Fruit fly (Drosophila melanogaster) whole organism, pupa: Measurements from ENCODE around the gene CG7406.

Experiments used
- CG10348 ChIP-seq: fragments of 200-800 bp; sonication (Bioruptor generic); IDR thresholded peaks from 2 replicates; pipeline ENCODE4 v1.3.6; 2022; ENCODE audit warnings: missing biosample characterization, missing genetic modification characterization
- CG12605 ChIP-seq: fragments of 200-800 bp; sonication (Bioruptor generic); IDR thresholded peaks from 2 replicates; pipeline ENCODE4 v1.3.6; 2022; ENCODE audit warnings: missing biosample characterization, missing genetic modification characterization
- CG13204 ChIP-seq: fragments of 200-800 bp; sonication (Bioruptor generic); optimal IDR thresholded peaks from 2 replicates; lab custom pipeline; 2018; ENCODE audit warnings: missing biosample characterization, mild to moderate bottlenecking, missing genetic modification characterization, moderate library complexity
- CG14655 ChIP-seq: fragments of 200-800 bp; sonication (Bioruptor generic); optimal IDR thresholded peaks from 3 replicates; lab custom pipeline; 2017; ENCODE audit warnings: mild to moderate bottlenecking, missing biosample characterization, missing genetic modification reagents, missing genetic modification characterization
- CG15710 ChIP-seq: fragments of 200-800 bp; sonication (Bioruptor generic); optimal IDR thresholded peaks from 2 replicates; lab custom pipeline; 2018; ENCODE audit warnings: missing biosample characterization, mild to moderate bottlenecking, missing genetic modification characterization, moderate library complexity
- CG17806 ChIP-seq: fragments of 200-800 bp; sonication (Bioruptor generic); optimal IDR thresholded peaks from 2 replicates; lab custom pipeline; 2018; ENCODE audit warnings: missing biosample characterization, mild to moderate bottlenecking, missing genetic modification characterization, moderate library complexity
- CG32121 ChIP-seq: fragments of 200-800 bp; sonication (Bioruptor generic); IDR thresholded peaks from 2 replicates; pipeline ENCODE4 v1.3.6; 2022; ENCODE audit warnings: missing biosample characterization, missing genetic modification characterization
- CG4496 ChIP-seq: fragments of 200-800 bp; sonication (Bioruptor generic); IDR thresholded peaks from 3 replicates; pipeline ENCODE4 v1.3.6; 2022; ENCODE audit warnings: missing biosample characterization, missing genetic modification characterization
- CG8159 ChIP-seq: fragments of 200-800 bp; sonication (Bioruptor generic); optimal IDR thresholded peaks from 3 replicates; lab custom pipeline; 2018; ENCODE audit warnings: missing biosample characterization, mild to moderate bottlenecking, missing genetic modification characterization, moderate library complexity
- CG8301 ChIP-seq: fragments of 200-800 bp; sonication (Bioruptor generic); optimal IDR thresholded peaks from 2 replicates; lab custom pipeline; 2018; ENCODE audit warnings: missing biosample characterization, mild to moderate bottlenecking, missing genetic modification characterization
- CG9948 ChIP-seq: fragments of 200-800 bp; sonication (Bioruptor generic); optimal IDR thresholded peaks from 2 replicates; lab custom pipeline; 2018; ENCODE audit warnings: missing biosample characterization, mild to moderate bottlenecking, missing genetic modification characterization, moderate library complexity
- D1 ChIP-seq: fragments of 200-800 bp; sonication (Bioruptor generic); optimal IDR thresholded peaks from 2 replicates; lab custom pipeline; 2018; ENCODE audit warnings: missing biosample characterization, mild to moderate bottlenecking, missing genetic modification characterization, moderate library complexity
- EcR ChIP-seq: fragments of 200-800 bp; sonication (Bioruptor generic); optimal IDR thresholded peaks from 3 replicates; lab custom pipeline; 2019; ENCODE audit warnings: missing biosample characterization, missing genetic modification characterization, mild to moderate bottlenecking, moderate library complexity, missing genetic modification reagents
- Ets98B ChIP-seq: fragments of 200-800 bp; sonication (Bioruptor generic); IDR thresholded peaks from 2 replicates; pipeline ENCODE4 v1.3.6; 2022; ENCODE audit warnings: missing biosample characterization, missing genetic modification characterization
- Pif1A ChIP-seq: fragments of 200-800 bp; sonication (Bioruptor generic); optimal IDR thresholded peaks from 3 replicates; lab custom pipeline; 2016; ENCODE audit warnings: missing biosample characterization, missing genetic modification characterization
- Pif1B ChIP-seq: fragments of 200-800 bp; sonication (Bioruptor generic); optimal IDR thresholded peaks from 3 replicates; lab custom pipeline; 2016; ENCODE audit warnings: missing biosample characterization, missing genetic modification characterization
- Snoo ChIP-seq: fragments of 200-800 bp; sonication (Bioruptor generic); optimal IDR thresholded peaks from 3 replicates; lab custom pipeline; 2017; ENCODE audit warnings: missing biosample characterization, mild to moderate bottlenecking, missing genetic modification characterization, inconsistent platforms
- fd96Ca ChIP-seq: fragments of 200-800 bp; sonication (Bioruptor generic); IDR thresholded peaks from 3 replicates; pipeline ENCODE4 v1.3.6; 2022; ENCODE audit warnings: missing biosample characterization, missing genetic modification characterization
- gl ChIP-seq: fragments of 200-800 bp; sonication (Bioruptor generic); optimal IDR thresholded peaks from 2 replicates; lab custom pipeline; 2018; ENCODE audit warnings: missing biosample characterization, mild to moderate bottlenecking, missing genetic modification characterization
- rn ChIP-seq: fragments of 200-800 bp; sonication (Bioruptor generic); IDR thresholded peaks from 2 replicates; pipeline ENCODE4 v1.3.6; 2022; ENCODE audit warnings: missing biosample characterization, missing genetic modification characterization

The CG7406 gene

DNA sequence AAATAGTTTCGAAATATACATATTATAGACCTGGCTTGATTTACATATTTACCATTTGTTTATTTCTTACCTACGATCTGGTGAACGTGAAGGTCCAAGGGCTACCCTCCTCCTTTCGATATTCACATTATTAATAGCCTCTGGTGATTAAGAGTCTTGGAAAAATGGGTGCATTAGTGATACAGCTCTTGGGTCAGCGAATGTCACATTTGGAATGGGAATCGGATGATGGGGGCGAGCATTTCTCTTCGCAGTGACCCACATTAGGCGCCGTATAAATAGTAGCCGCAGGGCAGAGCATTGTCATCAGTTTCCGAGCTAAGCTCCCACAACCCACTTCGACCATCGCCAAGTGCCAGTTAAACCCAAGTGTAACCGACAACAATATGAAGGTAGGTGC is at the start of gene CG7406:
TSS of gene CG7406 (plus strand) at position 301 of the 400 bp plus-strand sequence.
- TF ChIP-seq Pif1A (no peak), CG8301 (tag; lab: Kevin White, UChicago) (no peak), CG9948 (tag; lab: Kevin White, UChicago) (no peak), EcR (GFP tag; lab: Kevin White, UChicago) (no peak), rn (GFP tag; lab: Robert Waterston, UW) (no peak), CG15710 (tag; lab: Kevin White, UChicago) (no peak), Pif1B (no peak), gl (tag; lab: Kevin White, UChicago) (no peak), D1 (tag; lab: Kevin White, UChicago) (no peak), CG12605 (GFP tag; lab: Robert Waterston, UW) (no peak), CG8159 (tag; lab: Kevin White, UChicago) (no peak)

DNA sequence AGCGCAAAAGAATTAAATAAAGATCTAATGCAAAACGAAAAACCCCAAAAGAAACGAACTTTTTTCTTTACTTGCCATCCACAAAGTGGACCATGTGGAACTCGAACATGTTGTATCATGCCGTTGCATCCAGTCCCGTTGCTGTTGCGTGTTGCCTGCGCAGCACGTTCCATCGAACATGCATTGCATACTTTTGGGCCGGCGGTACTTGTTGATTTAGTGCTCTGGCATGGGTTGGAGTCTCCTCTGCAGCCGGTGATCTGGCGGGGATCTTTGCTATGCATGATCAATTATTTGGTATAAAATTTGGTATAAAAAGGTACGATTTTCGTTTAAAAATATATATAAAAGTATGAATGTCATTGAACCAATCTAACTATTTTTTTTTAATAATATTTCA is 48.9 kb upstream of the CG7406 start:
- no peak for TF ChIP-seq fd96Ca (GFP tag; lab: Robert Waterston, UW)
- TF ChIP-seq, all 21 proteins: peak for 0

DNA sequence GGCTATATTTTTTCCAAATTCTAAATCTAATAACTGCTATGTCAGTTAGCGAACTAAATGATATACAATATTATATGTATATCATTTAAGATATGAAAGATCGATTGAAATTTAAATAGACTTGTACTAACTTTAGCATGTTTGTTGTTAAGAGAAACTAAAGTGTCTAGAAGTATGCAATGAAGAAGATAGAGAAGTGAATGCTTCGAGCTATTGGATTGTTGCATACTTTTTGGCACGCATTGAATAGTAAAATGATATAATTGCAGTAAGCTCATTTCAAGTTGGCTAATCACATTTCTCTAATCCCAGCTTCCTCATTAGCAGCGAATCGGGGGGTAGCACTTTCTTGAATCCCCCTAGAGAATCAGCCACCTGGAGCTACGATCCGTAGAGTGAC is 43.8 kb upstream of the CG7406 start:
- no peak for TF ChIP-seq CG13204 (GFP tag; lab: Kevin White, UChicago)
- no peak for TF ChIP-seq CG17806 (tag; lab: Kevin White, UChicago)
- no peak for TF ChIP-seq CG10348 (GFP tag; lab: Robert Waterston, UW)

DNA sequence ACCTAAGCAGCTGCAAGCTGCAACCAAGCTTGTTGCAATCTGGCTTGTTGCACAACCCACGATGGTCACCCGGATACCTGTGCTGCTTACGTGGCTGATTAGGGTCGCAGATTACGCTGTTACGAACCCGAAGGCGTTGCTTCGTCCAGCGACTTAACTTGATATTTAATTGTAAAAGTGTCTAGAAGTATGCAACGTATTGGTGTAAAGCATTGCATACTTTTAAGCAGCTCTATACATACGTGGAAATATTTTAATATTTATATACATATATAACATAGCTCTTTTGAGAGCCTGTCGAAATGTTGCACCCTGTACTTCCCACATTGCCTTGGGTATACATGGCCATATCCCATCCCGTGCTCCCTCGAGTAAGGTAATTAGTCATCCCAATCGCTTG is 40.4 kb upstream of the CG7406 start:
- no peak for TF ChIP-seq EcR (GFP tag; lab: Kevin White, UChicago)
- TF ChIP-seq CG15710 (tag; lab: Kevin White, UChicago) = no peak
- TF ChIP-seq CG12605 (GFP tag; lab: Robert Waterston, UW) = no peak
- no peak for TF ChIP-seq CG9948 (tag; lab: Kevin White, UChicago)

DNA sequence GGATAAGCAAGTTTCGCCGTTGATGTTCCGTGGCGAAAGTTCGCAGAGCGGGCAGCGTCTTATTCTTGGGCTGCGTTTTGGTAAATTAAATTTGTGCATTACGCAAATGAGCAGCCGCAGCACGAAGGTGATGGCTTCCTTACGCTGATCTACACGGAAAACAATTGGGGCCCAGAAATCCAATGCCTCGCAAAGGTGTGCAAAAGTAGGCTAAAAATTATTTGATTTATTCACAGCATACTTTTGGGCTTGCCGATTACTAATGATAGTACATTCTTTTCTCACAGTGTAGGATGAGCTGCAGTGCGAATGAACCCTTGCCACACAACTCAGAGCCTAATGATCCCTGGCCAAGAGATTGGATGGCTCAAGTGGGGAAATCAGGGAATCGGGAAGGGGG is 37.3 kb upstream of the CG7406 start:
- TF ChIP-seq gl (tag; lab: Kevin White, UChicago) (no peak), CG13204 (GFP tag; lab: Kevin White, UChicago) (no peak), CG32121 (GFP tag; lab: Robert Waterston, UW) (no peak), CG10348 (GFP tag; lab: Robert Waterston, UW) (no peak), EcR (GFP tag; lab: Kevin White, UChicago) (no peak), CG15710 (tag; lab: Kevin White, UChicago) (no peak), CG4496 (GFP tag; lab: Robert Waterston, UW) (no peak), CG9948 (tag; lab: Kevin White, UChicago) (no peak), CG14655 (GFP tag; lab: Kevin White, UChicago) (no peak), CG8301 (tag; lab: Kevin White, UChicago) (no peak), CG17806 (tag; lab: Kevin White, UChicago) (no peak), Snoo (tag; lab: Kevin White, UChicago) (no peak), D1 (tag; lab: Kevin White, UChicago) (no peak), Ets98B (GFP tag; lab: Robert Waterston, UW) (no peak)

- no peak for TF ChIP-seq CG15710 (tag; lab: Kevin White, UChicago)
Measured at dm6 chrX:19050142-19050541, 27.4 kb upstream of the CG7406 start, which contains the start of gene Diedel3. TSS of gene Diedel3 (plus strand) at chrX:19050442.

DNA sequence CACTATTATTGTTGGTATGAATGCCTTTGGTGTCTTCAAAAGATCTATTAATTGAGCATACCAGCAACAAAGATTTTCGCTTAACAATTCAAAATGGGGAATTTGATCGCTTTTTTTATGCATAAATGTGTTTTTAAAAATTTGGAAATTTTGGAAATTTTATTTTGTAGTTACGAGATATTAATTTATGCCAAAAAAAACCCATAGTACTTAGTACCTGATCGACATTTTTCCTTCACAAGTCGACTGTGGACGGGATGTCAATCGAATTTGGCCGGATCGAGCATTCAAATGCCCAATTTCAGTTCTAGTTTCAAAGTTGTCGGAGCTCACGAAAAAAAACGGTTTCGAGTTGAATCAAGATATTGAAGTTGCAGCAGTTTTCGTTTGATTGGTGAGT is 20.9 kb upstream of the CG7406 start, which contains the start of gene CG14190:
TSS of gene CG14190 (plus strand) at position 301 of the 400 bp plus-strand sequence.
- TF ChIP-seq fd96Ca (GFP tag; lab: Robert Waterston, UW) = no peak
- no peak for TF ChIP-seq D1 (tag; lab: Kevin White, UChicago)
- no peak for TF ChIP-seq CG8301 (tag; lab: Kevin White, UChicago)
- no peak for TF ChIP-seq CG12605 (GFP tag; lab: Robert Waterston, UW)
- no peak for TF ChIP-seq Pif1B
- no peak for TF ChIP-seq CG14655 (GFP tag; lab: Kevin White, UChicago)
- TF ChIP-seq CG13204 (GFP tag; lab: Kevin White, UChicago) = no peak
- TF ChIP-seq rn (GFP tag; lab: Robert Waterston, UW) = no peak
- no peak for TF ChIP-seq Pif1A

- no peak for TF ChIP-seq CG4496 (GFP tag; lab: Robert Waterston, UW)
- no peak for TF ChIP-seq Ets98B (GFP tag; lab: Robert Waterston, UW)
- TF ChIP-seq CG13204 (GFP tag; lab: Kevin White, UChicago) = no peak
- TF ChIP-seq CG12605 (GFP tag; lab: Robert Waterston, UW) = no peak
- TF ChIP-seq D1 (tag; lab: Kevin White, UChicago) = no peak
- TF ChIP-seq gl (tag; lab: Kevin White, UChicago) = no peak
- no peak for TF ChIP-seq CG10348 (GFP tag; lab: Robert Waterston, UW)
- TF ChIP-seq Pif1B = no peak
- no peak for TF ChIP-seq EcR (GFP tag; lab: Kevin White, UChicago)
- no peak for TF ChIP-seq rn (GFP tag; lab: Robert Waterston, UW)
- no peak for TF ChIP-seq CG8301 (tag; lab: Kevin White, UChicago)
- TF ChIP-seq CG9948 (tag; lab: Kevin White, UChicago) = no peak
- no peak for TF ChIP-seq CG17806 (tag; lab: Kevin White, UChicago)
- no peak for TF ChIP-seq Snoo (tag; lab: Kevin White, UChicago)
- TF ChIP-seq Pif1A = no peak
- no peak for TF ChIP-seq CG8159 (tag; lab: Kevin White, UChicago)
- TF ChIP-seq CG32121 (GFP tag; lab: Robert Waterston, UW) = no peak
Measured at dm6 chrX:19068873-19069272, 8.6 kb upstream of the CG7406 start, which contains the start of gene CG34330. TSS of gene CG34330 (minus strand) at chrX:19068973.
